Worm (Caenorhabditis elegans) whole organism, L3 larva: Measurements from ENCODE around the gene F28H7.2.

Source experiments
- ceh-82 ChIP-seq: fragments of 150-350 bp; optimal IDR thresholded peaks from 2 replicates; lab custom pipeline; 2014; ENCODE audit warnings: missing biosample characterization, missing genetic modification characterization
- fkh-10 ChIP-seq: sonication (generic microtip); optimal IDR thresholded peaks from 2 replicates; lab custom pipeline; 2017; ENCODE audit warnings: missing biosample characterization, missing genetic modification reagents, missing genetic modification characterization
- hmg-11 ChIP-seq: sonication (generic microtip); optimal IDR thresholded peaks from 2 replicates; lab custom pipeline; 2016; ENCODE audit warnings: missing genetic modification characterization, missing compliant biosample characterization
- lsy-12 ChIP-seq: sonication (generic microtip); optimal IDR thresholded peaks from 2 replicates; lab custom pipeline; 2016; ENCODE audit warnings: mild to moderate bottlenecking, missing genetic modification characterization, missing compliant biosample characterization
- nhr-237 ChIP-seq: fragments of 150-350 bp; optimal IDR thresholded peaks from 2 replicates; lab custom pipeline; 2014; ENCODE audit warnings: missing biosample characterization, missing genetic modification characterization
- pqm-1 ChIP-seq: fragments of 150-350 bp; optimal IDR thresholded peaks from 2 replicates; lab custom pipeline; 2017; ENCODE audit warnings: missing biosample characterization, missing genetic modification characterization, inconsistent platforms

F28H7.2 gene

DNA sequence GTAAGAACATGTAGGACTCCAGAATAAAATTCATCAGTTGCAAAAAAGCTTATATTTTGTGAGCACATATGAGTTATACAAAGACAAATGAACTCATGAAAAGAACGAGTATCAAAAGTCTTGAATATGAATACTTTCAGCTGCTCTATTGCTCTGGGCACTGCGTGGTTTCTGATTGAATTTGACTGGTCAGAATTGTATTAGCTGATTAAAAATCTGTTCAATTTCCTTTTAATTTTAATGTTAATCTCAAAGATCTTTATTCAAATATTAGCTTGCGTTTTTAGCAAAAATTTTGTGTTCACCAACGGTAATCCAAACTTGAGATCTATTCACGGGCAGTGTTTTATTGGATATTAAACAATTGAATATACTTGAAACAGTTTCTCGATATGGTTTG is 50.4 kb downstream of the F28H7.2 start, which contains the start of gene srh-184:
srh-184 (minus strand) TSS at position 101 of the 400 bp plus-strand sequence.
- no peak for TF ChIP-seq fkh-10 (GFP tag; lab: Kevin White, UChicago)
- no peak for TF ChIP-seq ceh-82
- TF ChIP-seq pqm-1 (tag; lab: Kevin White, UChicago), result no peak
- no peak for TF ChIP-seq hmg-11
- no peak for TF ChIP-seq lsy-12
- TF ChIP-seq nhr-237 (tag; lab: Kevin White, UChicago), result no peak
